Fruit fly (Drosophila melanogaster) whole organism, embryonic: ENCODE measurements around the gene Prosbeta6.

Source experiments
- BEAF-32 ChIP-seq: fragments of 200-800 bp; sonication (Bioruptor generic); optimal IDR thresholded peaks from 3 replicates; lab custom pipeline; 2017; ENCODE audit warnings: missing biosample characterization, missing genetic modification characterization, mild to moderate bottlenecking, moderate library complexity, missing genetic modification reagents
- BtbVII ChIP-seq: fragments of 200-800 bp; sonication (Bioruptor generic); optimal IDR thresholded peaks from 3 replicates; lab custom pipeline; 2017; ENCODE audit warnings: missing biosample characterization, mild to moderate bottlenecking, missing genetic modification characterization
- CG10267 ChIP-seq: fragments of 200-800 bp; sonication (Bioruptor generic); optimal IDR thresholded peaks from 2 replicates; lab custom pipeline; 2018; ENCODE audit warnings: missing biosample characterization, mild to moderate bottlenecking, missing genetic modification characterization, moderate library complexity
- CG10543 ChIP-seq: fragments of 200-800 bp; sonication (Bioruptor generic); optimal IDR thresholded peaks from 3 replicates; lab custom pipeline; 2017; ENCODE audit warnings: missing biosample characterization, mild to moderate bottlenecking, missing genetic modification characterization, moderate library complexity
- CG1647 ChIP-seq: fragments of 200-800 bp; sonication (Bioruptor generic); optimal IDR thresholded peaks from 3 replicates; lab custom pipeline; 2016; ENCODE audit warnings: missing biosample characterization, missing genetic modification characterization
- CG17912 ChIP-seq: fragments of 200-800 bp; sonication (Bioruptor generic); optimal IDR thresholded peaks from 2 replicates; lab custom pipeline; 2018; ENCODE audit warnings: missing biosample characterization, mild to moderate bottlenecking, missing genetic modification characterization
- CG30403 ChIP-seq: fragments of 200-800 bp; sonication (Bioruptor generic); optimal IDR thresholded peaks from 3 replicates; lab custom pipeline; 2016; ENCODE audit warnings: missing biosample characterization, missing genetic modification characterization
- CG31365 ChIP-seq: fragments of 200-800 bp; sonication (Bioruptor generic); optimal IDR thresholded peaks from 2 replicates; lab custom pipeline; 2018; ENCODE audit warnings: missing biosample characterization, mild to moderate bottlenecking, missing genetic modification characterization
- CG4328 ChIP-seq: fragments of 200-800 bp; sonication (Bioruptor generic); optimal IDR thresholded peaks from 3 replicates; lab custom pipeline; 2017; ENCODE audit warnings: missing biosample characterization, missing genetic modification reagents, missing genetic modification characterization
- CG4820 ChIP-seq: fragments of 200-800 bp; sonication (Bioruptor generic); optimal IDR thresholded peaks from 3 replicates; lab custom pipeline; 2016; ENCODE audit warnings: missing biosample characterization, missing genetic modification characterization
- CG6175 ChIP-seq: fragments of 200-800 bp; sonication (Bioruptor generic); IDR thresholded peaks from 3 replicates; pipeline ENCODE4 v1.3.6; 2022; ENCODE audit warnings: missing biosample characterization, missing genetic modification characterization
- CG6791 ChIP-seq: fragments of 200-800 bp; sonication (Bioruptor generic); IDR thresholded peaks from 3 replicates; pipeline ENCODE4 v1.3.6; 2022; ENCODE audit warnings: missing biosample characterization, missing genetic modification characterization; ENCODE audit not compliant: partially characterized antibody
- CG7963 ChIP-seq: fragments of 200-800 bp; sonication (Bioruptor generic); IDR thresholded peaks from 3 replicates; pipeline ENCODE4 v1.3.6; 2022; ENCODE audit warnings: missing biosample characterization, missing genetic modification characterization; ENCODE audit not compliant: partially characterized antibody
- CG8290 ChIP-seq, 3 experiments: fragments of 200-800 bp; sonication (Bioruptor generic); optimal IDR thresholded peaks; 2 replicates each; lab custom pipeline; 2016 to 2019; ENCODE audit warnings: missing biosample characterization in 3 of 3, missing genetic modification characterization in 3 of 3, mild to moderate bottlenecking in 2 of 3, moderate library complexity in 1 of 3
- CG8765 ChIP-seq: fragments of 200-800 bp; sonication (Bioruptor generic); IDR thresholded peaks from 2 replicates; pipeline ENCODE4 v1.3.6; 2022; ENCODE audit warnings: missing biosample characterization, missing genetic modification characterization
- D19A ChIP-seq: fragments of 200-800 bp; optimal IDR thresholded peaks from 3 replicates; lab custom pipeline; 2019; ENCODE audit warnings: missing biosample characterization, mild to moderate bottlenecking, missing genetic modification characterization, moderate library complexity
- Dip2 ChIP-seq: fragments of 200-800 bp; sonication (Bioruptor generic); IDR thresholded peaks from 2 replicates; pipeline ENCODE4 v1.3.6; 2022; ENCODE audit warnings: missing biosample characterization, missing genetic modification characterization
- Dll ChIP-seq: fragments of 200-800 bp; sonication (Bioruptor generic); IDR thresholded peaks from 4 replicates; pipeline ENCODE4 v1.3.6; 2022; ENCODE audit warnings: missing biosample characterization, missing genetic modification characterization; ENCODE audit not compliant: partially characterized antibody
- E2f1 ChIP-seq: fragments of 200-800 bp; sonication (Bioruptor generic); IDR thresholded peaks from 2 replicates; pipeline ENCODE4 v1.3.6; 2022; ENCODE audit warnings: missing biosample characterization, missing genetic modification characterization
- Gsc ChIP-seq: fragments of 200-800 bp; sonication (Bioruptor generic); IDR thresholded peaks from 2 replicates; pipeline ENCODE4 v1.3.6; 2022; ENCODE audit warnings: missing biosample characterization, missing genetic modification characterization
- Hmr ChIP-seq: fragments of 200-800 bp; sonication (Bioruptor generic); optimal IDR thresholded peaks from 3 replicates; lab custom pipeline; 2017; ENCODE audit warnings: mild to moderate bottlenecking, missing biosample characterization, missing genetic modification reagents, missing genetic modification characterization
- NFAT ChIP-seq: fragments of 200-800 bp; sonication (Bioruptor generic); IDR thresholded peaks from 2 replicates; pipeline ENCODE4 v1.3.6; 2022; ENCODE audit warnings: missing biosample characterization, missing genetic modification characterization
- Nf-YC ChIP-seq: fragments of 200-800 bp; optimal IDR thresholded peaks from 3 replicates; lab custom pipeline; 2019; ENCODE audit warnings: missing biosample characterization, mild to moderate bottlenecking, missing genetic modification characterization, moderate library complexity
- Side ChIP-seq: fragments of 200-800 bp; sonication (Bioruptor generic); optimal IDR thresholded peaks from 2 replicates; lab custom pipeline; 2016; ENCODE audit warnings: missing biosample characterization, missing genetic modification characterization
- Xbp1 ChIP-seq: fragments of 200-800 bp; sonication (Bioruptor generic); optimal IDR thresholded peaks from 3 replicates; lab custom pipeline; 2016; ENCODE audit warnings: missing biosample characterization, mild to moderate bottlenecking, missing genetic modification characterization
- az2 ChIP-seq: fragments of 200-800 bp; sonication (Bioruptor generic); optimal IDR thresholded peaks from 3 replicates; lab custom pipeline; 2016; ENCODE audit warnings: missing biosample characterization, missing genetic modification characterization
- bbx ChIP-seq: fragments of 200-800 bp; sonication (Bioruptor generic); IDR thresholded peaks from 2 replicates; pipeline ENCODE4 v1.3.6; 2022; ENCODE audit warnings: missing biosample characterization, missing genetic modification characterization; ENCODE audit not compliant: partially characterized antibody
- chinmo ChIP-seq: fragments of 200-800 bp; sonication (Bioruptor generic); IDR thresholded peaks from 4 replicates; pipeline ENCODE4 v1.3.6; 2022; ENCODE audit warnings: missing biosample characterization, missing genetic modification characterization; ENCODE audit not compliant: partially characterized antibody
- corto ChIP-seq: fragments of 200-800 bp; sonication (Bioruptor generic); optimal IDR thresholded peaks from 2 replicates; lab custom pipeline; 2016; ENCODE audit warnings: missing biosample characterization, mild to moderate bottlenecking, missing genetic modification characterization, moderate library complexity
- da ChIP-seq: fragments of 200-800 bp; sonication (Bioruptor generic); optimal IDR thresholded peaks from 2 replicates; lab custom pipeline; 2016; ENCODE audit warnings: missing biosample characterization, missing genetic modification characterization
- dmrt11E ChIP-seq: fragments of 200-800 bp; sonication (Bioruptor generic); optimal IDR thresholded peaks from 3 replicates; lab custom pipeline; 2018; ENCODE audit warnings: missing biosample characterization, mild to moderate bottlenecking, missing genetic modification characterization, moderate library complexity
- dpn ChIP-seq, 2 experiments: fragments of 200-800 bp; sonication (Bioruptor generic); optimal IDR thresholded peaks; 3 replicates each; lab custom pipeline; 2016; ENCODE audit warnings: missing biosample characterization in 2 of 2, missing genetic modification characterization in 2 of 2
- fd3F ChIP-seq: fragments of 200-800 bp; sonication (Bioruptor generic); optimal IDR thresholded peaks from 2 replicates; lab custom pipeline; 2018; ENCODE audit warnings: missing biosample characterization, mild to moderate bottlenecking, missing genetic modification characterization, moderate library complexity
- gsb ChIP-seq: fragments of 200-800 bp; sonication (Bioruptor generic); IDR thresholded peaks from 2 replicates; pipeline ENCODE4 v1.3.6; 2022; ENCODE audit warnings: missing biosample characterization, missing genetic modification characterization
- gt ChIP-seq: fragments of 200-800 bp; sonication (Bioruptor generic); IDR thresholded peaks from 2 replicates; pipeline ENCODE4 v1.3.6; 2022; ENCODE audit warnings: missing biosample characterization, missing genetic modification characterization
- hb ChIP-seq: fragments of 200-800 bp; sonication (Bioruptor generic); IDR thresholded peaks from 3 replicates; pipeline ENCODE4 v1.3.6; 2022; ENCODE audit warnings: missing biosample characterization, missing genetic modification characterization; ENCODE audit not compliant: partially characterized antibody
- nerfin-2 ChIP-seq: fragments of 200-800 bp; sonication (Bioruptor generic); IDR thresholded peaks from 2 replicates; pipeline ENCODE4 v1.3.6; 2022; ENCODE audit warnings: missing biosample characterization, missing genetic modification characterization; ENCODE audit not compliant: partially characterized antibody
- nom ChIP-seq: fragments of 200-800 bp; sonication (Bioruptor generic); optimal IDR thresholded peaks from 2 replicates; lab custom pipeline; 2017; ENCODE audit warnings: missing biosample characterization, missing genetic modification characterization, mild to moderate bottlenecking, moderate library complexity, missing genetic modification reagents
- phol ChIP-seq: fragments of 200-800 bp; sonication (Bioruptor generic); optimal IDR thresholded peaks from 3 replicates; lab custom pipeline; 2018; ENCODE audit warnings: missing biosample characterization, mild to moderate bottlenecking, missing genetic modification characterization, moderate library complexity
- ranshi ChIP-seq: fragments of 200-800 bp; sonication (Bioruptor generic); IDR thresholded peaks from 2 replicates; pipeline ENCODE4 v1.3.6; 2022; ENCODE audit warnings: missing biosample characterization, missing genetic modification characterization
- sens-2 ChIP-seq: fragments of 200-800 bp; sonication (Bioruptor generic); IDR thresholded peaks from 2 replicates; pipeline ENCODE4 v1.3.6; 2022; ENCODE audit warnings: missing biosample characterization, missing genetic modification characterization
- shn ChIP-seq: fragments of 200-800 bp; sonication (Bioruptor generic); optimal IDR thresholded peaks from 3 replicates; lab custom pipeline; 2016; ENCODE audit warnings: missing biosample characterization, missing genetic modification characterization
- sqz ChIP-seq: fragments of 200-800 bp; sonication (Bioruptor generic); optimal IDR thresholded peaks from 3 replicates; lab custom pipeline; 2018; ENCODE audit warnings: missing biosample characterization, mild to moderate bottlenecking, missing genetic modification characterization
- stc ChIP-seq: fragments of 200-800 bp; sonication (Bioruptor generic); IDR thresholded peaks from 2 replicates; pipeline ENCODE4 v1.3.6; 2022; ENCODE audit warnings: missing biosample characterization, missing genetic modification characterization
- tio ChIP-seq: fragments of 200-800 bp; sonication (Bioruptor generic); optimal IDR thresholded peaks from 2 replicates; lab custom pipeline; 2017; ENCODE audit warnings: missing biosample characterization, missing genetic modification characterization, inconsistent platforms
- trem ChIP-seq: fragments of 200-800 bp; optimal IDR thresholded peaks from 3 replicates; lab custom pipeline; 2019; ENCODE audit warnings: missing biosample characterization, mild to moderate bottlenecking, missing genetic modification characterization, moderate library complexity
- ttk ChIP-seq: fragments of 200-800 bp; sonication (Bioruptor generic); IDR thresholded peaks from 2 replicates; pipeline ENCODE4 v2.1.2; 2022; ENCODE audit warnings: missing biosample characterization, missing genetic modification characterization
- vvl ChIP-seq: fragments of 200-800 bp; sonication (Bioruptor generic); IDR thresholded peaks from 2 replicates; pipeline ENCODE4 v1.3.6; 2022; ENCODE audit warnings: missing biosample characterization, missing genetic modification characterization
- zen ChIP-seq: fragments of 200-800 bp; sonication (Bioruptor generic); optimal IDR thresholded peaks from 3 replicates; lab custom pipeline; 2018; ENCODE audit warnings: missing biosample characterization, mild to moderate bottlenecking, missing genetic modification characterization, moderate library complexity

Prosbeta6 gene

dm6 chr3L:16615132-16615709 lies 5.0 kb upstream of the Prosbeta6 start, which contains the start of gene Mo25 (continued):
- TF ChIP-seq fd3F (GFP tag; lab: Kevin White, UChicago) (peak; percentile 28), nom (GFP tag; lab: Kevin White, UChicago) (peak; percentile 1), CG17912 (GFP tag; lab: Kevin White, UChicago) (peak; percentile 36), CG31365 (tag; lab: Kevin White, UChicago) (no peak), chinmo (GFP tag; lab: Robert Waterston, UW) (no peak), CG6791 (GFP tag; lab: Robert Waterston, UW) (peak; percentile 76), phol (tag; lab: Kevin White, UChicago) (peak; percentile 40), CG8290 (GFP tag; optimal IDR thresholded peaks at IDR 0.05; lab: Kevin White, UChicago) (no peak), CG8290 (tag; optimal IDR thresholded peaks at IDR 0.05; lab: Kevin White, UChicago) (no peak), az2 (GFP tag; lab: Kevin White, UChicago) (peak; percentile 52), bbx (GFP tag; lab: Robert Waterston, UW) (peak; percentile 79), BtbVII (GFP tag; lab: Kevin White, UChicago) (peak; percentile 29), D19A (peak; percentile 34), CG30403 (peak; percentile 56), Xbp1 (GFP tag; lab: Kevin White, UChicago) (peak; percentile 53), corto (GFP tag; lab: Kevin White, UChicago) (no peak), sens-2 (GFP tag; lab: Robert Waterston, UW) (no peak), NFAT (GFP tag; lab: Robert Waterston, UW) (peak; percentile 49; the same call in 1 of the 2 replicates), trem (peak; percentile 78), CG4820 (GFP tag; lab: Kevin White, UChicago) (peak; percentile 14), nerfin-2 (GFP tag; lab: Robert Waterston, UW) (no peak), CG10267 (tag; lab: Kevin White, UChicago) (peak; percentile 98), vvl (GFP tag; lab: Robert Waterston, UW) (peak; percentile 77), dmrt11E (tag; lab: Kevin White, UChicago) (peak; percentile 14), CG6175 (GFP tag; lab: Robert Waterston, UW) (no peak), da (no peak), ttk (no peak), hb (GFP tag; lab: Robert Waterston, UW) (no peak; the same call in 2 of the 3 replicates), tio (GFP tag; lab: Kevin White, UChicago) (no peak), Dll (GFP tag; lab: Robert Waterston, UW) (peak; percentile 79), Side (GFP tag; lab: Kevin White, UChicago) (peak; percentile 0), gt (GFP tag; lab: Robert Waterston, UW) (no peak), dpn (GFP tag; optimal IDR thresholded peaks at IDR 0.05; lab: Kevin White, UChicago) (peak in 1 of 2 experiments; percentile 57), CG10543 (GFP tag; lab: Kevin White, UChicago) (no peak), CG8765 (GFP tag; lab: Robert Waterston, UW) (no peak), BEAF-32 (GFP tag; lab: Kevin White, UChicago) (peak; percentile 79), CG7963 (GFP tag; lab: Robert Waterston, UW) (peak; percentile 60; the same call in 1 of the 3 replicates), E2f1 (GFP tag; lab: Robert Waterston, UW) (0 out of 2 replicates have a peak, but pooled peaks have one; percentile 16), stc (GFP tag; lab: Robert Waterston, UW) (no peak), Hmr (GFP tag; lab: Kevin White, UChicago) (peak; percentile 52), zen (tag; lab: Kevin White, UChicago) (peak; percentile 41), Gsc (no peak), sqz (GFP tag; lab: Kevin White, UChicago) (peak; percentile 82), CG4328 (peak; percentile 7), Nf-YC (tag; lab: Kevin White, UChicago) (peak; percentile 59), Dip2 (GFP tag; lab: Robert Waterston, UW) (no peak), CG1647 (GFP tag; lab: Kevin White, UChicago) (peak; percentile 12), gsb (GFP tag; lab: Robert Waterston, UW) (no peak), ranshi (GFP tag; lab: Robert Waterston, UW) (no peak), shn (GFP tag; lab: Kevin White, UChicago) (no peak)
